Fruit fly (Drosophila melanogaster): ENCODE measurements around the gene CG1440.

DNA sequence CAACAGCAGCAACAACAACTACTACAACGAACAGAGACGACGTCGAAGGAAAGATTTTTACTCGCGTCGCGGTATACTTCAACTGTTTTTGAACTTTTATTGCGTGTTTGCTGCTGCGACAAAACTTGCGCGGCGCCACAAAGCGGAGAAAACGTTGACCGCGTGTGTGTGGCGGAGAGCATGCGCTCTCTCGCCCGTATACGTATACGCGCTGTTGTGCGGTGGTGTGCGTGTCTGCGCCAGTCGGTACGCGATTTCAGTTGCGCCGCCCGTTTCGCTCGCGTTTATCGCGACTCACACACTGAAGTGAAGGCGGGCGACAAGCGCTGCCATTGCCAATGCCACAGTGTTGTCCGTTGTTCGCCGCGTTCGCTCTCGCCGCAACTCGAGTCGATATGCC is 27.1 kb upstream of the CG1440 start:
- TF ChIP-seq CG12605 (GFP tag; IDR thresholded peaks at IDR 0.05) (peak; percentile 95), CG8301 (tag; optimal IDR thresholded peaks at IDR 0.05) (peak; percentile 57), CG13204 (GFP tag; optimal IDR thresholded peaks at IDR 0.05) (peak; percentile 81), CG15710 (tag; optimal IDR thresholded peaks at IDR 0.05) (peak; percentile 48), CG8159 (tag; optimal IDR thresholded peaks at IDR 0.05) (peak; percentile 34), CG17806 (tag; optimal IDR thresholded peaks at IDR 0.05) (no peak)

All from whole organism, pupa.